Worm (Caenorhabditis elegans): ENCODE data around the gene cest-19.

Gene cest-19

ce11 chrX:7019733-7020132, 16.1 kb downstream of the cest-19 start, which contains the start of gene cah-5:
Gene cah-5, plus strand, starts transcription at chrX:7020033.
- no peak for TF ChIP-seq nfya-1 (tag; optimal IDR thresholded peaks at IDR 0.05; ENCODE audit: insufficient read depth)
- TF ChIP-seq eor-1 (tag; optimal IDR thresholded peaks at IDR 0.05), result no peak
- TF ChIP-seq mdl-1 (tag; optimal IDR thresholded peaks at IDR 0.05), result no peak
- no peak for TF ChIP-seq ceh-28 (tag; optimal IDR thresholded peaks at IDR 0.05)
- no peak for TF ChIP-seq fos-1 (tag; optimal IDR thresholded peaks at IDR 0.05)
- no peak for TF ChIP-seq nhr-23 (tag; optimal IDR thresholded peaks at IDR 0.05)
- no peak for TF ChIP-seq egl-5 (tag; optimal IDR thresholded peaks at IDR 0.05)
- no peak for TF ChIP-seq daf-12 (tag; optimal IDR thresholded peaks at IDR 0.05)
- no peak for TF ChIP-seq jun-1 (tag; optimal IDR thresholded peaks at IDR 0.05)
- TF ChIP-seq tbx-2 (tag; optimal IDR thresholded peaks at IDR 0.05), result no peak

ce11 chrX:7005919-7006318, 29.9 kb downstream of the cest-19 start:
- TF ChIP-seq ceh-16 (tag; optimal IDR thresholded peaks at IDR 0.05), result no peak
- peak; percentile 6 for TF ChIP-seq snpc-4 (tag; optimal IDR thresholded peaks at IDR 0.05)

ce11 chrX:7005475-7005874, 30.4 kb downstream of the cest-19 start, which contains the start of gene tyra-2:
Gene tyra-2, minus strand, starts transcription at chrX:7005575.
- TF ChIP-seq ceh-28 (tag; optimal IDR thresholded peaks at IDR 0.05), result no peak
- TF ChIP-seq elt-2 (tag; optimal IDR thresholded peaks at IDR 0.05), result no peak

- no peak for TF ChIP-seq nhr-12 (tag; optimal IDR thresholded peaks at IDR 0.05)
- TF ChIP-seq nhr-237 (tag; optimal IDR thresholded peaks at IDR 0.05), result no peak
- TF ChIP-seq nhr-25 (tag; optimal IDR thresholded peaks at IDR 0.05), result no peak
- TF ChIP-seq ztf-4 (tag; optimal IDR thresholded peaks at IDR 0.05), result no peak
- no peak for TF ChIP-seq sea-2 (GFP tag; optimal IDR thresholded peaks at IDR 0.05)
Measured at ce11 chrX:7001933-7002332, 33.9 kb downstream of the cest-19 start.

ce11 chrX:6996448-6996847, 39.4 kb downstream of the cest-19 start, which contains the start of the genes F01E11.20 and tsp-16:
Gene F01E11.20, minus strand, starts transcription at chrX:6996548.
Gene tsp-16, minus strand, starts transcription at chrX:6996620.
- no peak for TF ChIP-seq zag-1 (tag; optimal IDR thresholded peaks at IDR 0.05)
- peak; percentile 70 for TF ChIP-seq pha-4 (tag; optimal IDR thresholded peaks at IDR 0.05)

- no peak for TF ChIP-seq lsy-12 (tag; optimal IDR thresholded peaks at IDR 0.05)
Measured at ce11 chrX:6991427-6991826, 44.4 kb downstream of the cest-19 start, which contains the start of gene ugt-57. Gene ugt-57, plus strand, starts transcription at chrX:6991727.

- TF ChIP-seq daf-12 (tag; optimal IDR thresholded peaks at IDR 0.05), result no peak
- TF ChIP-seq zag-1 (tag; optimal IDR thresholded peaks at IDR 0.05), result no peak
- TF ChIP-seq R02D3.7 (tag; optimal IDR thresholded peaks at IDR 0.05), result no peak
- TF ChIP-seq mdl-1 (tag; optimal IDR thresholded peaks at IDR 0.05), result no peak
- no peak for TF ChIP-seq egl-27 (tag; optimal IDR thresholded peaks at IDR 0.05)
- TF ChIP-seq nhr-77 (tag; optimal IDR thresholded peaks at IDR 0.05), result no peak
- no peak for TF ChIP-seq fos-1 (tag; optimal IDR thresholded peaks at IDR 0.05)
- no peak for TF ChIP-seq unc-62 (GFP tag; optimal IDR thresholded peaks at IDR 0.05)
- TF ChIP-seq ama-1 (optimal IDR thresholded peaks at IDR 0.05), result no peak
- TF ChIP-seq hmg-11 (tag; optimal IDR thresholded peaks at IDR 0.05), result no peak
- TF ChIP-seq elt-1 (tag; optimal IDR thresholded peaks at IDR 0.05), result no peak
- no peak for TF ChIP-seq ceh-28 (tag; optimal IDR thresholded peaks at IDR 0.05)
- TF ChIP-seq pqm-1 (tag; optimal IDR thresholded peaks at IDR 0.05), result no peak
- TF ChIP-seq elt-3 (tag; optimal IDR thresholded peaks at IDR 0.05), result no peak
- no peak for TF ChIP-seq skn-1 (tag; optimal IDR thresholded peaks at IDR 0.05)
- no peak for TF ChIP-seq fkh-2 (tag; optimal IDR thresholded peaks at IDR 0.05)
Measured at ce11 chrX:6989342-6989741, 46.5 kb downstream of the cest-19 start, which contains the start of gene F01E11.18. Gene F01E11.18, plus strand, starts transcription at chrX:6989642.

Measured in whole organism, L3 larva.